Fruit fly (Drosophila melanogaster) whole organism, prepupa: Measurements from ENCODE around the gene CG43060.

Experiments used
- Blimp-1 ChIP-seq: fragments of 200-800 bp; sonication (Bioruptor generic); optimal IDR thresholded peaks from 3 replicates; lab custom pipeline; 2017; ENCODE audit warnings: missing biosample characterization, missing genetic modification characterization, mild to moderate bottlenecking, moderate library complexity, missing genetic modification reagents
- CG10631 ChIP-seq: fragments of 200-800 bp; sonication (Bioruptor generic); optimal IDR thresholded peaks from 2 replicates; lab custom pipeline; 2016; ENCODE audit warnings: missing biosample characterization, missing genetic modification characterization
- CG10669 ChIP-seq: fragments of 200-800 bp; sonication (Bioruptor generic); optimal IDR thresholded peaks from 3 replicates; lab custom pipeline; 2018; ENCODE audit warnings: missing biosample characterization, mild to moderate bottlenecking, missing genetic modification characterization, moderate library complexity
- CG11762 ChIP-seq: fragments of 200-800 bp; sonication (Bioruptor generic); optimal IDR thresholded peaks from 3 replicates; lab custom pipeline; 2016; ENCODE audit warnings: missing biosample characterization, missing genetic modification characterization; ENCODE audit not compliant: insufficient read depth
- CG11902 ChIP-seq: fragments of 200-800 bp; sonication (Bioruptor generic); optimal IDR thresholded peaks from 3 replicates; lab custom pipeline; 2016; ENCODE audit warnings: missing biosample characterization, missing genetic modification characterization
- CG15336 ChIP-seq: fragments of 200-800 bp; sonication (Bioruptor generic); IDR thresholded peaks from 2 replicates; pipeline ENCODE4 v1.3.6; 2022; ENCODE audit warnings: missing biosample characterization, missing genetic modification characterization
- CG1621 ChIP-seq: fragments of 200-800 bp; sonication (Bioruptor generic); optimal IDR thresholded peaks from 3 replicates; lab custom pipeline; 2018; ENCODE audit warnings: missing biosample characterization, mild to moderate bottlenecking, missing genetic modification characterization
- CG16779 ChIP-seq: fragments of 200-800 bp; sonication (Bioruptor generic); optimal IDR thresholded peaks from 3 replicates; lab custom pipeline; 2017; ENCODE audit warnings: missing biosample characterization, mild to moderate bottlenecking, missing genetic modification characterization
- CG3032 ChIP-seq: fragments of 200-800 bp; optimal IDR thresholded peaks from 2 replicates; lab custom pipeline; 2019; ENCODE audit warnings: missing biosample characterization, mild to moderate bottlenecking, missing genetic modification characterization, moderate library complexity
- CG34406 ChIP-seq: fragments of 200-800 bp; sonication (Bioruptor generic); optimal IDR thresholded peaks from 3 replicates; lab custom pipeline; 2016; ENCODE audit warnings: missing biosample characterization, missing genetic modification characterization
- CG3919 ChIP-seq: fragments of 200-800 bp; sonication (Bioruptor generic); optimal IDR thresholded peaks from 3 replicates; lab custom pipeline; 2016; ENCODE audit warnings: missing biosample characterization, missing genetic modification characterization
- CG6163 ChIP-seq: fragments of 200-800 bp; sonication (Bioruptor generic); IDR thresholded peaks from 3 replicates; pipeline ENCODE4 v1.3.6; 2022; ENCODE audit warnings: missing biosample characterization, missing genetic modification characterization
- CG6792 ChIP-seq: fragments of 200-800 bp; sonication (Bioruptor generic); optimal IDR thresholded peaks from 3 replicates; lab custom pipeline; 2016; ENCODE audit warnings: missing biosample characterization, missing genetic modification characterization
- CG6808 ChIP-seq: fragments of 200-800 bp; sonication (Bioruptor generic); optimal IDR thresholded peaks from 3 replicates; lab custom pipeline; 2017; ENCODE audit warnings: missing biosample characterization, missing genetic modification characterization, mild to moderate bottlenecking, moderate library complexity, missing genetic modification reagents
- CG6854 ChIP-seq: fragments of 200-800 bp; sonication (Bioruptor generic); optimal IDR thresholded peaks from 2 replicates; lab custom pipeline; 2017; ENCODE audit warnings: missing biosample characterization, mild to moderate bottlenecking, missing genetic modification characterization
- CG9139 ChIP-seq: fragments of 200-800 bp; sonication (Bioruptor generic); optimal IDR thresholded peaks from 3 replicates; lab custom pipeline; 2017; ENCODE audit warnings: missing biosample characterization, mild to moderate bottlenecking, missing genetic modification characterization
- Eip75B ChIP-seq: fragments of 200-800 bp; sonication (Bioruptor generic); optimal IDR thresholded peaks from 3 replicates; lab custom pipeline; 2016; ENCODE audit warnings: missing biosample characterization, missing genetic modification characterization
- Eip78C ChIP-seq: fragments of 200-800 bp; sonication (Bioruptor generic); peaks from one replicate; lab custom pipeline; 2016; ENCODE audit warnings: missing biosample characterization, missing genetic modification characterization
- Ets96B ChIP-seq: fragments of 200-800 bp; optimal IDR thresholded peaks from 2 replicates; lab custom pipeline; 2019; ENCODE audit warnings: missing biosample characterization, mild to moderate bottlenecking, missing genetic modification characterization, moderate library complexity
- Gug ChIP-seq: fragments of 200-800 bp; sonication (Bioruptor generic); IDR thresholded peaks from 2 replicates; pipeline ENCODE4 v1.3.6; 2022; ENCODE audit warnings: missing biosample characterization, missing genetic modification characterization
- Hr38 ChIP-seq: sonication (Bioruptor generic); optimal IDR thresholded peaks from 2 replicates; lab custom pipeline; 2016; ENCODE audit warnings: missing biosample characterization, missing genetic modification characterization
- Hr39 ChIP-seq: fragments of 200-800 bp; sonication (Bioruptor generic); optimal IDR thresholded peaks from 2 replicates; lab custom pipeline; 2016; ENCODE audit warnings: missing biosample characterization, missing genetic modification characterization
- Hr4 ChIP-seq: fragments of 200-800 bp; sonication (Bioruptor generic); optimal IDR thresholded peaks from 3 replicates; lab custom pipeline; 2016; ENCODE audit warnings: missing biosample characterization, missing genetic modification characterization
- Met ChIP-seq: fragments of 200-800 bp; sonication (Bioruptor generic); optimal IDR thresholded peaks from 3 replicates; lab custom pipeline; 2016; ENCODE audit warnings: missing biosample characterization, missing genetic modification characterization
- Sox102F ChIP-seq: fragments of 200-800 bp; sonication (Bioruptor generic); optimal IDR thresholded peaks from 2 replicates; lab custom pipeline; 2016; ENCODE audit warnings: missing biosample characterization, mild to moderate bottlenecking, missing genetic modification characterization
- achi ChIP-seq: fragments of 200-800 bp; sonication (Bioruptor generic); optimal IDR thresholded peaks from 3 replicates; lab custom pipeline; 2016; ENCODE audit warnings: missing biosample characterization, missing genetic modification characterization
- acj6 ChIP-seq: fragments of 200-800 bp; sonication (Bioruptor generic); optimal IDR thresholded peaks from 3 replicates; lab custom pipeline; 2016; ENCODE audit warnings: missing biosample characterization, missing genetic modification characterization
- cyc ChIP-seq: fragments of 200-800 bp; sonication (Bioruptor generic); optimal IDR thresholded peaks from 3 replicates; lab custom pipeline; 2016; ENCODE audit warnings: missing biosample characterization, missing genetic modification characterization
- dac ChIP-seq: fragments of 200-800 bp; sonication (Bioruptor generic); optimal IDR thresholded peaks from 2 replicates; lab custom pipeline; 2017; ENCODE audit warnings: missing biosample characterization, mild to moderate bottlenecking, missing genetic modification characterization
- dsx ChIP-seq: fragments of 200-800 bp; optimal IDR thresholded peaks from 3 replicates; lab custom pipeline; 2019; ENCODE audit warnings: missing biosample characterization, mild to moderate bottlenecking, missing genetic modification characterization, moderate library complexity; ENCODE audit not compliant: poor library complexity, severe bottlenecking
- esn ChIP-seq: fragments of 200-800 bp; sonication (Bioruptor generic); optimal IDR thresholded peaks from 2 replicates; lab custom pipeline; 2016; ENCODE audit warnings: missing biosample characterization, mild to moderate bottlenecking, missing genetic modification characterization, moderate library complexity
- fd59A ChIP-seq: fragments of 200-800 bp; sonication (Bioruptor generic); optimal IDR thresholded peaks from 2 replicates; lab custom pipeline; 2017; ENCODE audit warnings: missing biosample characterization, mild to moderate bottlenecking, missing genetic modification characterization, missing genetic modification reagents
- fd85E ChIP-seq: fragments of 200-800 bp; sonication (Bioruptor generic); optimal IDR thresholded peaks from 3 replicates; lab custom pipeline; 2016; ENCODE audit warnings: missing biosample characterization, missing genetic modification characterization
- fkh ChIP-seq: fragments of 200-800 bp; sonication (Bioruptor generic); optimal IDR thresholded peaks from 3 replicates; lab custom pipeline; 2017; ENCODE audit warnings: missing biosample characterization, mild to moderate bottlenecking, missing genetic modification characterization, moderate library complexity
- net ChIP-seq: fragments of 200-800 bp; sonication (Bioruptor generic); optimal IDR thresholded peaks from 3 replicates; lab custom pipeline; 2016; ENCODE audit warnings: missing biosample characterization, missing genetic modification characterization
- pdm3 ChIP-seq: fragments of 200-800 bp; sonication (Bioruptor generic); optimal IDR thresholded peaks from 3 replicates; lab custom pipeline; 2016; ENCODE audit warnings: missing biosample characterization, missing genetic modification characterization
- salr ChIP-seq, 2 experiments: fragments of 200-800 bp; sonication (Bioruptor generic); optimal IDR thresholded peaks; 3 replicates each; lab custom pipeline; 2016 to 2018; ENCODE audit warnings: missing biosample characterization in 2 of 2, missing genetic modification characterization in 2 of 2, mild to moderate bottlenecking in 1 of 2
- ss ChIP-seq, 2 experiments: fragments of 200-800 bp; sonication (Bioruptor generic); optimal IDR thresholded peaks; 2 replicates in 1 of 2; 3 replicates in 1 of 2; lab custom pipeline; 2017 to 2018; ENCODE audit warnings: mild to moderate bottlenecking in 2 of 2, missing biosample characterization in 2 of 2, missing genetic modification characterization in 2 of 2, moderate library complexity in 1 of 2
- topi ChIP-seq: fragments of 200-800 bp; sonication (Bioruptor generic); optimal IDR thresholded peaks from 3 replicates; lab custom pipeline; 2016; ENCODE audit warnings: missing biosample characterization, missing genetic modification characterization
- vri ChIP-seq: fragments of 200-800 bp; sonication (Bioruptor generic); optimal IDR thresholded peaks from 3 replicates; lab custom pipeline; 2016; ENCODE audit warnings: missing biosample characterization, mild to moderate bottlenecking, missing genetic modification characterization

The CG43060 gene

DNA sequence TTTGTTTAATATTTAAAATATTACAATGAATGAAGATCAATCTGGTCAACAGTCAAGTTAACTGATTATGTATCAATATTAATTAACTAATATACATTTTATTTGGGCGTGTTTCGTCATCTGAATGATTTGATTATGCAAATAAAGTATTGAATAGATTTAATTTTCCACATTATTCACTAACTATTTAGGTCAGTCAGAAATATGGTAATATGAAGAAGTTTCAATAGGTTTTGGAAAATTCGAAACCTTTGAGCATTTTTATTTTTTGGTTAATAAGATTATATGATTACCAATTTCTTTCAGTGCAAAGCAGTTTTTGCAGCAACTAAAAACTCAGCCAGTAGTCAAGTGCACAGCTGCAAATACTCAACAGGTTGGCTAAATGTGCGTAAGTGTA lies 48.9 kb upstream of the CG43060 start (continued):
- TF ChIP-seq acj6 (GFP tag; lab: Kevin White, UChicago) (no peak), Hr38 (no peak), Sox102F (no peak), CG34406 (GFP tag; lab: Kevin White, UChicago) (no peak), achi (GFP tag; lab: Kevin White, UChicago) (peak; percentile 24), CG11762 (GFP tag; lab: Kevin White, UChicago) (peak; percentile 16), dsx (no peak), pdm3 (GFP tag; lab: Kevin White, UChicago) (no peak), CG10669 (no peak), Ets96B (tag; lab: Kevin White, UChicago) (no peak), CG1621 (tag; lab: Kevin White, UChicago) (no peak), CG6792 (no peak), Hr39 (GFP tag; lab: Kevin White, UChicago) (no peak), topi (GFP tag; lab: Kevin White, UChicago) (no peak), CG16779 (no peak), Hr4 (GFP tag; lab: Kevin White, UChicago) (peak; percentile 54), ss (GFP tag; optimal IDR thresholded peaks at IDR 0.05; lab: Kevin White, UChicago) (no peak), fd59A (GFP tag; lab: Kevin White, UChicago) (no peak), salr (GFP tag; optimal IDR thresholded peaks at IDR 0.05; lab: Kevin White, UChicago) (peak in 1 of 2 experiments; percentile 35)

DNA sequence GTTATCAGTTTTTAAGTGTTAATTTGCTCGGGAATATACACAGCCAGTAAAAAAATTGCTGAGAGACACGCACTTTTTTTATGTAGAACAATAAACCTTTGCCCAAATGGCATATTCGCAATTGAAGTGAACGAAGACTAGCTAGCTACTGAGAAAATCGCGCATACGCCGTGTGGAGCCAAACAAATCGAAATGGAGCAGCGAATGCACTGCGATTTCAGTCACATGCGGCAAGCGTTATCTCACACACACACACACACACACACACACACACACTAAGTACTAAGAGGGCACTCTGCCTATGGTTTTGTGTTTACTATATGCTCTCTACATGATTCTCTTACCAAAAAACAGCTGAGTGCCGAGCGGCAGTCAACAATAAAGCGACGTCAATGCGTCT lies 47.5 kb upstream of the CG43060 start:
- TF ChIP-seq CG15336 (GFP tag; lab: Robert Waterston, UW) (no peak), CG3032 (no peak), CG6792 (no peak), fkh (GFP tag; lab: Kevin White, UChicago) (no peak), net (GFP tag; lab: Kevin White, UChicago) (no peak), CG11902 (GFP tag; lab: Kevin White, UChicago) (no peak), Sox102F (no peak), vri (no peak), Ets96B (tag; lab: Kevin White, UChicago) (no peak), Eip75B (no peak), CG6163 (GFP tag; lab: Robert Waterston, UW) (no peak), Hr38 (no peak), cyc (GFP tag; lab: Kevin White, UChicago) (no peak), CG6808 (no peak), CG3919 (GFP tag; lab: Kevin White, UChicago) (no peak)

DNA sequence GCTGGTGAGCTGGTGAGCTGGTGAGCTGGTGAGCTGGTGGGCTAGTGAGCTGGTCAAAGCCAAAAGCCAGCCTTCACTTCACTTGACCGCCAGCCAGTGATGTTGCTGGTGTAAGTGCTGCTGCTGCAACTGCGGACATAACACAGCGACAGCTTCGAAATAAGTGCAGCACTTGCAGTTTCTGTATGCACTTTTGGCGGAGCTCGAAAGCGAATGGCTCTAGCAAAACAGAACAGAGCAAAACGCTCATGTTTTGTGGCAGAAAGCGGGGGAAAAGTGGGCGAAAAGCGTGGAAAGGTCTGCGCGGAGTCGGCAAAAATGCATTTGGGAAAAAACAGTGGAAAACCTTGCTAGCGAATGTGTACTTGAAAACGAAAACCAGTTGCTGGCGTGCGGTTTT lies 46.4 kb upstream of the CG43060 start:
- TF ChIP-seq Hr39 (GFP tag; lab: Kevin White, UChicago) (no peak), acj6 (GFP tag; lab: Kevin White, UChicago) (no peak), dsx (no peak), Eip78C (GFP tag; lab: Kevin White, UChicago) (peak; percentile 44)

DNA sequence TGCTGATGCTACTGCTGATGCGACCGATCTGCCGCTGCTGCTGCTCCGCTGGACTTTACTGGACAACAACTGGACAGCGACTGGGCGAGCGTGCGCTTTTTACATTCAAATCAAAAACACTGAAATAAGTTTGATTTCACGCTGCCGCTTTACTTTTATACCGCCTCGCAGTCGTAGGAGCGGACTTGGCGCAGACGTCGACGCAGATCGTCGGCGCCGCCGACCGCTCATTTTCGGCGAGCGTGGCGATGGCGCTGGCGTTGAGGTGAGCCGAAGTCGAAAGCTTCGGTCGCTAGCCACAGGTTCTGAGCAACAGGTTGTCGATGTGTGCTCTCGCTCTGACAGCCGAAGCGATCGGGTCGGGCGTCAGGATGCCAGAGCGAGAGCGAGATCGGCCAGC lies 45.3 kb upstream of the CG43060 start, which contains the start of gene Elovl7:
Elovl7 (minus strand) TSS at position 131 of the 400 bp plus-strand sequence.
- TF ChIP-seq Met (GFP tag; lab: Kevin White, UChicago), result no peak
- TF ChIP-seq topi (GFP tag; lab: Kevin White, UChicago), result no peak
- TF ChIP-seq CG10631 (GFP tag; lab: Kevin White, UChicago), result no peak
- no peak for TF ChIP-seq Gug (GFP tag; lab: Robert Waterston, UW)
- TF ChIP-seq Blimp-1, result no peak
- TF ChIP-seq fd85E (GFP tag; lab: Kevin White, UChicago), result no peak
- no peak for TF ChIP-seq CG34406 (GFP tag; lab: Kevin White, UChicago)
- TF ChIP-seq CG6808, result no peak
- TF ChIP-seq CG11902 (GFP tag; lab: Kevin White, UChicago), result no peak
- no peak for TF ChIP-seq Ets96B (tag; lab: Kevin White, UChicago)
- no peak for TF ChIP-seq esn (GFP tag; lab: Kevin White, UChicago)
- TF ChIP-seq CG9139 (GFP tag; lab: Kevin White, UChicago), result no peak
- no peak for TF ChIP-seq dac
- no peak for TF ChIP-seq Hr38
- TF ChIP-seq CG6854 (GFP tag; lab: Kevin White, UChicago), result peak; percentile 76
- TF ChIP-seq Eip78C (GFP tag; lab: Kevin White, UChicago), result peak; percentile 28
